Worm (Caenorhabditis elegans) whole organism, L4/young adult: ENCODE measurements around the gene nhr-147.

ENCODE experiments used
- W03F9.2 ChIP-seq: fragments of 150-350 bp; optimal IDR thresholded peaks from 2 replicates; lab custom pipeline; 2014; ENCODE audit warnings: missing biosample characterization, missing genetic modification characterization
- dao-5 ChIP-seq: sonication (generic microtip); optimal IDR thresholded peaks from 2 replicates; lab custom pipeline; 2016; ENCODE audit warnings: missing genotype, missing genetic modification characterization, moderate library complexity, missing compliant biosample characterization
- him-1 ChIP-seq: sonication (generic microtip); optimal IDR thresholded peaks from 2 replicates; lab custom pipeline; 2016; ENCODE audit warnings: missing genotype, missing genetic modification reagents, missing genetic modification characterization, missing compliant biosample characterization

DNA sequence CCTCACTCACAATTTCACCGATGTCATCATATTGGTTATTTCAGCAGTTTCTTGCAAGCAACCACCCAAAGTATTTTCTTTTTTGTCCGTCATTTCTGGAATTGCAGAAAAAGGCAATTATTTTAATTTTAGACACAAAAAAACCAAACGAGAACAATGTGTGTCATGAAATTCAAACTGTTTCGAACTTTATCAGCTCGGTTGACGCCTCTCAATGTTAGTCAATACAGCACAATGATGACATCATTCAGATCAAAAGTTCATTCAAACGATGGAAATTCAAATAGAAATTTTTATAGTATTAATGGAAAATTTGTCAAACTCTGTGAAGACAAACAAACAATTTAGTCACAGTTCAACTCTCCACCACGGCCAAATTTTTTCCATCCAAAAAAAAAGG, 46.3 kb downstream of the nhr-147 start, which contains the start of gene fbxa-105:
- TF ChIP-seq him-1 (tag; lab: Kevin White, UChicago), result no peak
- TF ChIP-seq W03F9.2 (tag; lab: Kevin White, UChicago), result no peak
- no peak for TF ChIP-seq dao-5
